4 worm cellular contexts compared by ENCODE assay signal in the genomic region with DNA sequence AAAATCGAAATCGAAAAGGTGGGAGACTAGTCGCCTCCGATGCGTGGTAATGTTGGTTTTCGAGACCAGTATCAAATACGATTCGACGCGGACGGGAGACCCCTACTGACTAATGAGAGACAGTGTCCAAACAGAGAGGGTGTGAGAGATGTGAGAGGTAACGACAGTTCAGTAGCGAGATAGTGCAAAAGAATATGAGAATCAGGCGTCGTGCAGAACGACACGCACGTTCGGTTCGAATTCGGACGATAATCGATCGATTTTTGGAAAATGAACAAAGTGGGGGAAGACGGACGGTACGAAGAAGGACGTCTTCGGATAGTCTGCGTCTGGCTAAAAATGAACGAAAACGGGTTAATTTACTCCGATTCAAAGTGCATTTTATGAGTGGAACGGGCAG.
TF ChIP-seq lines count a peak whose summit lies in the region.

Gene D1046.16 (plus strand): TSS at position 195 of the 400 bp plus-strand sequence.

TF ChIP-seq in whole organism, L1 larva, 84 proteins besides CTCF, POLR2A, EP300 and RAD21 (continued from another document):
- TF ChIP-seq sox-4 (tag; optimal IDR thresholded peaks at IDR 0.05; lab: Kevin White, UChicago) = no peak
- peak in 1 of 2 experiments; percentile 43 for TF ChIP-seq lsy-2 (tag; optimal IDR thresholded peaks at IDR 0.05; lab: Kevin White, UChicago)
- peak; percentile 70 for TF ChIP-seq snu-23 (GFP tag; optimal IDR thresholded peaks at IDR 0.05; lab: Kevin White, UChicago)
- peak; percentile 80 for TF ChIP-seq lin-14 (GFP tag; optimal IDR thresholded peaks at IDR 0.05; lab: Kevin White, UChicago)
- TF ChIP-seq tlp-1 (tag; optimal IDR thresholded peaks at IDR 0.05; lab: Kevin White, UChicago) = no peak
- peak; percentile 4 for TF ChIP-seq nhr-71 (tag; optimal IDR thresholded peaks at IDR 0.05; lab: Kevin White, UChicago)
- peak; percentile 36 to 66 for TF ChIP-seq lin-35 (GFP tag; optimal IDR thresholded peaks at IDR 0.05; lab: Kevin White, UChicago)
- TF ChIP-seq nhr-47 (tag; optimal IDR thresholded peaks at IDR 0.05; lab: Kevin White, UChicago) = no peak
- peak in 1 of 3 experiments; percentile 17 for TF ChIP-seq dpl-1 (GFP tag; optimal IDR thresholded peaks at IDR 0.05; lab: Kevin White, UChicago)
- peak; percentile 12 for TF ChIP-seq swsn-7 (tag; optimal IDR thresholded peaks at IDR 0.05; lab: Kevin White, UChicago)
- TF ChIP-seq ztf-11 (tag; optimal IDR thresholded peaks at IDR 0.05; lab: Kevin White, UChicago) = no peak
- no peak for TF ChIP-seq irx-1 (tag; optimal IDR thresholded peaks at IDR 0.05; lab: Kevin White, UChicago)

TF ChIP-seq in whole organism, L2 larva, 48 proteins besides CTCF, POLR2A, EP300 and RAD21 (continued from another document):
- no peak for TF ChIP-seq nhr-6 (tag; optimal IDR thresholded peaks at IDR 0.05; lab: Kevin White, UChicago)
- TF ChIP-seq mab-5 (tag; optimal IDR thresholded peaks at IDR 0.05; lab: Kevin White, UChicago) = no peak
- no peak for TF ChIP-seq skn-1 (tag; optimal IDR thresholded peaks at IDR 0.05; lab: Kevin White, UChicago)
- TF ChIP-seq ztf-1 (GFP tag; conservative IDR thresholded peaks at IDR 0.05; lab: Robert Waterston, UW) = no peak
- TF ChIP-seq gmeb-1 (tag; optimal IDR thresholded peaks at IDR 0.05; lab: Kevin White, UChicago) = no peak
- TF ChIP-seq nhr-25 (tag; optimal IDR thresholded peaks at IDR 0.05; lab: Kevin White, UChicago) = peak; percentile 65
- TF ChIP-seq lsy-2 (tag; optimal IDR thresholded peaks at IDR 0.05; lab: Kevin White, UChicago) = peak in 1 of 2 experiments; percentile 0
- TF ChIP-seq nhr-129 (tag; optimal IDR thresholded peaks at IDR 0.05; lab: Kevin White, UChicago) = peak; percentile 70
- no peak for TF ChIP-seq lin-13 (GFP tag; optimal IDR thresholded peaks at IDR 0.05; lab: Kevin White, UChicago)
- TF ChIP-seq C34F6.9 (tag; optimal IDR thresholded peaks at IDR 0.05; lab: Kevin White, UChicago) = no peak
- peak; percentile 56 for TF ChIP-seq fos-1 (tag; optimal IDR thresholded peaks at IDR 0.05; lab: Kevin White, UChicago)
- no peak for TF ChIP-seq snpc-4 (tag; optimal IDR thresholded peaks at IDR 0.05; lab: Kevin White, UChicago)
- no peak for TF ChIP-seq dmd-4 (tag; optimal IDR thresholded peaks at IDR 0.05; lab: Kevin White, UChicago)
- TF ChIP-seq unc-62 (GFP tag; optimal IDR thresholded peaks at IDR 0.05; lab: Kevin White, UChicago) = no peak
- no peak for TF ChIP-seq elt-1 (tag; optimal IDR thresholded peaks at IDR 0.05; lab: Kevin White, UChicago)
- no peak for TF ChIP-seq lin-11 (tag; optimal IDR thresholded peaks at IDR 0.05; lab: Kevin White, UChicago)
- no peak for TF ChIP-seq ceh-16 (tag; optimal IDR thresholded peaks at IDR 0.05; lab: Kevin White, UChicago)
- peak; percentile 41 for TF ChIP-seq crh-2 (tag; optimal IDR thresholded peaks at IDR 0.05; lab: Kevin White, UChicago)
- no peak for TF ChIP-seq nhr-21 (tag; optimal IDR thresholded peaks at IDR 0.05; lab: Kevin White, UChicago)
- no peak for TF ChIP-seq Y55F3AM.14 (GFP tag; optimal IDR thresholded peaks at IDR 0.05; lab: Kevin White, UChicago)
- TF ChIP-seq nhr-12 (tag; optimal IDR thresholded peaks at IDR 0.05; lab: Kevin White, UChicago) = no peak
- TF ChIP-seq blmp-1 (tag; optimal IDR thresholded peaks at IDR 0.05; lab: Kevin White, UChicago; ENCODE audit: insufficient read depth) = peak; percentile 43
- peak; percentile 55 for TF ChIP-seq F13H6.1 (tag; optimal IDR thresholded peaks at IDR 0.05; lab: Kevin White, UChicago)
- no peak for TF ChIP-seq zag-1 (tag; optimal IDR thresholded peaks at IDR 0.05; lab: Kevin White, UChicago)
- TF ChIP-seq alr-1 (tag; optimal IDR thresholded peaks at IDR 0.05; lab: Kevin White, UChicago) = no peak
- TF ChIP-seq egl-27 (tag; optimal IDR thresholded peaks at IDR 0.05; lab: Kevin White, UChicago) = peak; percentile 7
- no peak for TF ChIP-seq nhr-10 (tag; optimal IDR thresholded peaks at IDR 0.05; lab: Kevin White, UChicago)
- no peak for TF ChIP-seq sma-9 (GFP tag; optimal IDR thresholded peaks at IDR 0.05; lab: Kevin White, UChicago)
- TF ChIP-seq sma-9 (tag; optimal IDR thresholded peaks at IDR 0.05; lab: Kevin White, UChicago) = no peak
- TF ChIP-seq unc-39 (tag; optimal IDR thresholded peaks at IDR 0.05; lab: Kevin White, UChicago) = no peak

TF ChIP-seq in whole organism, L3 larva, 47 proteins besides CTCF, POLR2A, EP300 and RAD21 (continued from another document):
- TF ChIP-seq nhr-12 (tag; optimal IDR thresholded peaks at IDR 0.05; lab: Kevin White, UChicago) (no peak), nhr-77 (tag; optimal IDR thresholded peaks at IDR 0.05; lab: Kevin White, UChicago) (no peak), elt-2 (tag; optimal IDR thresholded peaks at IDR 0.05; lab: Kevin White, UChicago) (peak; percentile 35), fos-1 (tag; optimal IDR thresholded peaks at IDR 0.05; lab: Kevin White, UChicago) (no peak), hmg-11 (tag; optimal IDR thresholded peaks at IDR 0.05; lab: Kevin White, UChicago) (peak; percentile 37), nhr-237 (tag; optimal IDR thresholded peaks at IDR 0.05; lab: Kevin White, UChicago) (no peak), egl-5 (tag; optimal IDR thresholded peaks at IDR 0.05; lab: Kevin White, UChicago) (no peak), mdl-1 (tag; optimal IDR thresholded peaks at IDR 0.05; lab: Kevin White, UChicago) (no peak), ceh-28 (tag; optimal IDR thresholded peaks at IDR 0.05; lab: Kevin White, UChicago) (peak; percentile 68), nhr-25 (tag; optimal IDR thresholded peaks at IDR 0.05; lab: Kevin White, UChicago) (peak; percentile 90), R02D3.7 (tag; optimal IDR thresholded peaks at IDR 0.05; lab: Kevin White, UChicago) (no peak), nfya-1 (tag; optimal IDR thresholded peaks at IDR 0.05; lab: Kevin White, UChicago; ENCODE audit: insufficient read depth) (peak; percentile 20), ZK546.5 (tag; optimal IDR thresholded peaks at IDR 0.05; lab: Kevin White, UChicago) (no peak), ceh-9 (tag; optimal IDR thresholded peaks at IDR 0.05; lab: Kevin White, UChicago) (no peak), nhr-11 (tag; optimal IDR thresholded peaks at IDR 0.05; lab: Kevin White, UChicago) (no peak), fkh-2 (tag; optimal IDR thresholded peaks at IDR 0.05; lab: Kevin White, UChicago) (no peak), nhr-23 (tag; optimal IDR thresholded peaks at IDR 0.05; lab: Kevin White, UChicago) (peak; percentile 53), ztf-4 (tag; optimal IDR thresholded peaks at IDR 0.05; lab: Kevin White, UChicago) (no peak), pha-4 (tag; optimal IDR thresholded peaks at IDR 0.05; lab: Kevin White, UChicago) (peak; percentile 42), daf-12 (tag; optimal IDR thresholded peaks at IDR 0.05; lab: Kevin White, UChicago) (no peak)
TF ChIP-seq in whole organism, L3 larva: peak in this region for 10.

TF ChIP-seq in whole organism, L4 larva, 104 proteins besides CTCF, POLR2A, EP300 and RAD21 (continued from another document):
- peak in 1 of 2 experiments; percentile 15 for TF ChIP-seq unc-62 (GFP tag; optimal IDR thresholded peaks at IDR 0.05 in 1 of 2; lab: Kevin White, UChicago)
- no peak for TF ChIP-seq unc-62 (tag; optimal IDR thresholded peaks at IDR 0.05; lab: Kevin White, UChicago)
- TF ChIP-seq mxl-3 (GFP tag; optimal IDR thresholded peaks at IDR 0.05; lab: Kevin White, UChicago) = peak; percentile 53
- TF ChIP-seq unc-39 (tag; optimal IDR thresholded peaks at IDR 0.05; lab: Kevin White, UChicago) = no peak
- TF ChIP-seq nhr-111 (GFP tag; optimal IDR thresholded peaks at IDR 0.05; lab: Kevin White, UChicago) = no peak
- TF ChIP-seq mes-2 (tag; optimal IDR thresholded peaks at IDR 0.05; lab: Kevin White, UChicago; ENCODE audit: poor library complexity, severe bottlenecking) = peak; percentile 56
- peak; percentile 2 for TF ChIP-seq nhr-77 (tag; optimal IDR thresholded peaks at IDR 0.05; lab: Kevin White, UChicago)
- peak in 1 of 2 experiments; percentile 46 for TF ChIP-seq mdl-1 (tag; optimal IDR thresholded peaks at IDR 0.05; lab: Kevin White, UChicago)
- TF ChIP-seq fkh-10 (GFP tag; optimal IDR thresholded peaks at IDR 0.05; lab: Kevin White, UChicago) = no peak
- no peak for TF ChIP-seq egl-43 (GFP tag; IDR thresholded peaks at IDR 0.05; lab: Robert Waterston, UW)
- no peak for TF ChIP-seq sdz-12 (GFP tag; optimal IDR thresholded peaks at IDR 0.05; lab: Kevin White, UChicago)
- TF ChIP-seq aha-1 (tag; lab: Kevin White, UChicago) = no peak
- TF ChIP-seq vab-7 (GFP tag; IDR thresholded peaks at IDR 0.05; lab: Robert Waterston, UW) = no peak
- no peak for TF ChIP-seq ceh-32 (tag; optimal IDR thresholded peaks at IDR 0.05; lab: Kevin White, UChicago; ENCODE audit: poor library complexity)
- TF ChIP-seq lin-1 (GFP tag; IDR thresholded peaks at IDR 0.05; lab: Robert Waterston, UW) = no peak
- no peak for TF ChIP-seq dmd-6 (GFP tag; IDR thresholded peaks at IDR 0.05; lab: Robert Waterston, UW)
- no peak for TF ChIP-seq F37D6.2 (tag; optimal IDR thresholded peaks at IDR 0.05; lab: Kevin White, UChicago)
- TF ChIP-seq F49E8.2 (tag; optimal IDR thresholded peaks at IDR 0.05; lab: Kevin White, UChicago; ENCODE audit: borderline replicate concordance) = no peak
- TF ChIP-seq T20F7.1 (GFP tag; optimal IDR thresholded peaks at IDR 0.05; lab: Kevin White, UChicago) = no peak
- no peak for TF ChIP-seq dmd-9 (GFP tag; IDR thresholded peaks at IDR 0.05; lab: Robert Waterston, UW)
- TF ChIP-seq zip-2 (tag; optimal IDR thresholded peaks at IDR 0.05; lab: Kevin White, UChicago) = no peak
- TF ChIP-seq zfp-3 (GFP tag; conservative IDR thresholded peaks at IDR 0.05; lab: Robert Waterston, UW) = no peak
- no peak for TF ChIP-seq lin-13 (GFP tag; optimal IDR thresholded peaks at IDR 0.05; lab: Kevin White, UChicago)
- TF ChIP-seq lin-15B (tag; optimal IDR thresholded peaks at IDR 0.05; lab: Kevin White, UChicago) = no peak
- no peak for TF ChIP-seq lsy-2 (tag; optimal IDR thresholded peaks at IDR 0.05; lab: Kevin White, UChicago)
- TF ChIP-seq egl-27 (tag; optimal IDR thresholded peaks at IDR 0.05; lab: Kevin White, UChicago) = no peak
- TF ChIP-seq nhr-25 (tag; optimal IDR thresholded peaks at IDR 0.05; lab: Kevin White, UChicago; ENCODE audit: borderline replicate concordance, insufficient read depth) = peak; percentile 41
- no peak for TF ChIP-seq nhr-76 (tag; optimal IDR thresholded peaks at IDR 0.05; lab: Kevin White, UChicago)
- TF ChIP-seq gei-8 (GFP tag; optimal IDR thresholded peaks at IDR 0.05; lab: Kevin White, UChicago) = no peak
- no peak for TF ChIP-seq lin-39 (tag; optimal IDR thresholded peaks at IDR 0.05; lab: Kevin White, UChicago)
- TF ChIP-seq jun-1 (tag; optimal IDR thresholded peaks at IDR 0.05; lab: Kevin White, UChicago) = no peak
- no peak for TF ChIP-seq lim-7 (GFP tag; IDR thresholded peaks at IDR 0.05; lab: Robert Waterston, UW)
- peak; percentile 39 for TF ChIP-seq hlh-11 (tag; optimal IDR thresholded peaks at IDR 0.05; lab: Kevin White, UChicago)
- no peak for TF ChIP-seq nhr-11 (tag; optimal IDR thresholded peaks at IDR 0.05; lab: Kevin White, UChicago)
- no peak for TF ChIP-seq fos-1 (tag; optimal IDR thresholded peaks at IDR 0.05; lab: Kevin White, UChicago)
- no peak for TF ChIP-seq ZK546.5 (tag; optimal IDR thresholded peaks at IDR 0.05; lab: Kevin White, UChicago)
- 0 out of 2 replicates have a peak, but pooled peaks have one; percentile 43 for TF ChIP-seq hmg-1.1 (GFP tag; IDR thresholded peaks at IDR 0.05; lab: Robert Waterston, UW)
- TF ChIP-seq duxl-1 (tag; optimal IDR thresholded peaks at IDR 0.05; lab: Kevin White, UChicago; ENCODE audit: poor library complexity) = no peak
- peak; percentile 19 for TF ChIP-seq dve-1 (tag; optimal IDR thresholded peaks at IDR 0.05; lab: Kevin White, UChicago; ENCODE audit: insufficient read depth)
- no peak for TF ChIP-seq pha-4 (GFP tag; IDR thresholded peaks at IDR 0.05; lab: Robert Waterston, UW)
- no peak for TF ChIP-seq pha-4 (tag; optimal IDR thresholded peaks at IDR 0.05; lab: Kevin White, UChicago)
- TF ChIP-seq F26F4.8 (GFP tag; conservative IDR thresholded peaks at IDR 0.05; lab: Robert Waterston, UW) = no peak
- TF ChIP-seq nhr-42 (GFP tag; IDR thresholded peaks at IDR 0.05; lab: Robert Waterston, UW) = no peak
- TF ChIP-seq nhr-41 (GFP tag; IDR thresholded peaks at IDR 0.05; lab: Robert Waterston, UW) = no peak
- TF ChIP-seq ceh-82 (tag; optimal IDR thresholded peaks at IDR 0.05; lab: Kevin White, UChicago) = no peak
- peak; percentile 82 for TF ChIP-seq D1046.2 (GFP tag; IDR thresholded peaks at IDR 0.05; lab: Robert Waterston, UW)
- no peak for TF ChIP-seq daf-8 (GFP tag; IDR thresholded peaks at IDR 0.05; lab: Robert Waterston, UW)
- no peak for TF ChIP-seq nhr-102 (tag; optimal IDR thresholded peaks at IDR 0.05; lab: Kevin White, UChicago)
- TF ChIP-seq cey-2 (tag; optimal IDR thresholded peaks at IDR 0.05; lab: Kevin White, UChicago; ENCODE audit: borderline replicate concordance, insufficient read depth) = no peak
- TF ChIP-seq saeg-2 (GFP tag; IDR thresholded peaks at IDR 0.05; lab: Robert Waterston, UW) = no peak
- TF ChIP-seq madf-9 (GFP tag; conservative IDR thresholded peaks at IDR 0.05; lab: Robert Waterston, UW) = no peak
- TF ChIP-seq lin-38 (GFP tag; IDR thresholded peaks at IDR 0.05; lab: Robert Waterston, UW) = no peak
- no peak for TF ChIP-seq ztf-7 (tag; optimal IDR thresholded peaks at IDR 0.05; lab: Kevin White, UChicago)
- TF ChIP-seq zfp-2 (tag; optimal IDR thresholded peaks at IDR 0.05; lab: Kevin White, UChicago) = no peak
- no peak for TF ChIP-seq spr-3 (GFP tag; optimal IDR thresholded peaks at IDR 0.05; lab: Kevin White, UChicago)
- no peak for TF ChIP-seq tra-1 (GFP tag; IDR thresholded peaks at IDR 0.05; lab: Robert Waterston, UW)
- TF ChIP-seq daf-19 (GFP tag; conservative IDR thresholded peaks at IDR 0.05; lab: Robert Waterston, UW) = no peak
- peak; percentile 3 for TF ChIP-seq hlh-30 (tag; optimal IDR thresholded peaks at IDR 0.05; lab: Kevin White, UChicago; ENCODE audit: insufficient read depth)
- no peak for TF ChIP-seq daf-16 (GFP tag; optimal IDR thresholded peaks at IDR 0.05; lab: Kevin White, UChicago)
- TF ChIP-seq daf-16 (tag; optimal IDR thresholded peaks at IDR 0.05; lab: Kevin White, UChicago) = peak; percentile 20
- no peak for TF ChIP-seq ctbp-1 (GFP tag; IDR thresholded peaks at IDR 0.05; lab: Robert Waterston, UW)
- no peak for TF ChIP-seq Y5F2A.4 (GFP tag; optimal IDR thresholded peaks at IDR 0.05; lab: Kevin White, UChicago)
- TF ChIP-seq aly-2 (tag; optimal IDR thresholded peaks at IDR 0.05; lab: Kevin White, UChicago) = no peak
- TF ChIP-seq nhr-10 (tag; optimal IDR thresholded peaks at IDR 0.05; lab: Kevin White, UChicago) = no peak
- no peak for TF ChIP-seq unc-130 (GFP tag; optimal IDR thresholded peaks at IDR 0.05; lab: Kevin White, UChicago)
- TF ChIP-seq snpc-4 (tag; optimal IDR thresholded peaks at IDR 0.05; lab: Kevin White, UChicago) = no peak
- no peak for TF ChIP-seq Y105C5A.15 (GFP tag; IDR thresholded peaks at IDR 0.05; lab: Robert Waterston, UW)
- no peak for TF ChIP-seq snpc-1.2 (GFP tag; IDR thresholded peaks at IDR 0.05; lab: Robert Waterston, UW)
- TF ChIP-seq tag-97 (GFP tag; IDR thresholded peaks at IDR 0.05; lab: Robert Waterston, UW) = no peak
- TF ChIP-seq nhr-28 (tag; optimal IDR thresholded peaks at IDR 0.05; lab: Kevin White, UChicago) = peak; percentile 58
- peak; percentile 50 for TF ChIP-seq ceh-28 (tag; optimal IDR thresholded peaks at IDR 0.05; lab: Kevin White, UChicago)
- no peak for TF ChIP-seq lin-29 (GFP tag; IDR thresholded peaks at IDR 0.05; lab: Robert Waterston, UW)
- no peak for TF ChIP-seq arid-1 (GFP tag; conservative IDR thresholded peaks at IDR 0.05; lab: Robert Waterston, UW)
- TF ChIP-seq ceh-20 (GFP tag; IDR thresholded peaks at IDR 0.05; lab: Robert Waterston, UW) = no peak
